Fruit fly (Drosophila melanogaster) whole organism, embryonic: ENCODE results near the gene Pld3.

Experiments used
- CG11093 ChIP-seq: fragments of 200-800 bp; sonication (Bioruptor generic); IDR thresholded peaks from 3 replicates; pipeline ENCODE4 v1.3.6; 2022; ENCODE audit warnings: missing biosample characterization, missing genetic modification characterization
- CG2199 ChIP-seq: fragments of 200-800 bp; sonication (Bioruptor generic); IDR thresholded peaks from 3 replicates; pipeline ENCODE4 v1.3.6; 2022; ENCODE audit warnings: missing biosample characterization, missing genetic modification characterization
- Lim3 ChIP-seq: fragments of 200-800 bp; sonication (Bioruptor generic); IDR thresholded peaks from 2 replicates; pipeline ENCODE4 v1.3.6; 2022; ENCODE audit warnings: missing biosample characterization, missing genetic modification characterization
- Lpt ChIP-seq: fragments of >200 bp; optimal IDR thresholded peaks from 2 replicates; lab custom pipeline; 2018; ENCODE audit warnings: missing biosample characterization, missing genetic modification characterization
- chn ChIP-seq: fragments of 200-800 bp; sonication (Bioruptor generic); optimal IDR thresholded peaks from 2 replicates; lab custom pipeline; 2016; ENCODE audit warnings: missing biosample characterization, missing genetic modification characterization
- dmrt99B ChIP-seq: fragments of 200-800 bp; sonication (Bioruptor generic); optimal IDR thresholded peaks from 2 replicates; lab custom pipeline; 2018; ENCODE audit warnings: missing biosample characterization, mild to moderate bottlenecking, missing genetic modification characterization, moderate library complexity
- lbe ChIP-seq: fragments of 200-800 bp; sonication (Bioruptor generic); optimal IDR thresholded peaks from 2 replicates; lab custom pipeline; 2016; ENCODE audit warnings: missing biosample characterization, mild to moderate bottlenecking, missing genetic modification characterization
- pho ChIP-seq: fragments of 200-800 bp; sonication (Bioruptor generic); optimal IDR thresholded peaks from 2 replicates; lab custom pipeline; 2016; ENCODE audit warnings: missing biosample characterization, missing genetic modification characterization
- tgo ChIP-seq: fragments of 200-800 bp; sonication (Bioruptor generic); IDR thresholded peaks from 3 replicates; pipeline ENCODE4 v1.3.6; 2022; ENCODE audit warnings: missing biosample characterization, missing genetic modification characterization
- wdn ChIP-seq: fragments of 200-800 bp; sonication (Bioruptor generic); IDR thresholded peaks from 2 replicates; pipeline ENCODE4 v1.3.6; 2022; ENCODE audit warnings: missing biosample characterization, missing genetic modification characterization

The Pld3 gene

DNA sequence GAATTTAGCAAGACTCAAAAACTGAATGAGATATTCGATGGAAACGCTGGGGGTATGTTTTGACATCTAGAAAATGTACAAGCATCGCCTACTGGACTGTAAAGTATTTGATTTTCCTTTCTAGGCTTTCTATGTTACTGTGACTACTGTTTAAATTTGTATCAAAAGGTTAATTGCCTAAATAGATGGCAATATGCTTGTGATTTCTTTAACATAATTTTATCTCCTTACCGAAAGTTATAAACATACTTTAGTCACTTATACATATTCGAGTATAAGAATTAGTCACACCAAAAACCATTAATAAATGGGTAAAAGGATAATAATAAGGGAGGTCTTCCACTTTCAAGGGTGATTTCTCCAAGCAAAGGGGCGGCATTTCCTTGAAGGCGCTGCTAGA lies 44.1 kb downstream of the Pld3 start, which contains the start of gene CG31988:
TSS of gene CG31988 (minus strand) at position 101 of the 400 bp plus-strand sequence.
- TF ChIP-seq lbe (GFP tag; lab: Kevin White, UChicago): no peak
- no peak for TF ChIP-seq wdn (GFP tag; lab: Robert Waterston, UW)
- TF ChIP-seq Lim3 (GFP tag; lab: Robert Waterston, UW): no peak
- TF ChIP-seq CG11093 (GFP tag; lab: Robert Waterston, UW): no peak
- no peak for TF ChIP-seq tgo (GFP tag; lab: Robert Waterston, UW)
- TF ChIP-seq pho: no peak
- no peak for TF ChIP-seq dmrt99B

DNA sequence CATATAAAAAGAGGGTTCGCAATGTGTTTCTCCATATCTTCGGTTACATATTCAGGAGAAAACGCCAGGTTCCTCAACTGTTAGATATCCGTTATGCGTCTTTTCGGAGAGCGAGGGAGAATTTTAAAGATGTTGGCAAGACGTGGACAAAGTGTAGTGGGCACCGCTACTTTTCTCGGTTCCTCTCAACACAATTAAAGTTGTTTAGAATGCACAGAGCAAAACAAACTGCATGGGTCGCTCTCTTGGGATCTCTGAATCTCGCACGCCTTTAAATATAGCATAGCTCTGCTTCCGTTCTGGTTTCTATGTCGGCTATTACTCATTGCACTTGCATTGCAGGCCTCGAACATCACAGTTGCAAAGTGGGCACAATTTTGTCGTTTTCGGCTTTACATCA lies 47.5 kb downstream of the Pld3 start, which contains the start of gene clumsy:
TSS of gene clumsy (plus strand) at position 301 of the 400 bp plus-strand sequence.
- no peak for TF ChIP-seq chn (GFP tag; lab: Kevin White, UChicago)
- peak; percentile 23; the same call in 1 of the 3 replicates for TF ChIP-seq CG2199 (GFP tag; lab: Robert Waterston, UW)
- TF ChIP-seq Lpt (GFP tag; lab: Kevin White, UChicago): no peak
